Worm (Caenorhabditis elegans) whole organism, L2 larva: ENCODE data around the gene VF13D12L.3.
A peak's percentile ranks its signal among the peaks of the same experiment; 100 is the strongest.

ENCODE experiments used
- C34F6.9 ChIP-seq: fragments of 150-350 bp; optimal IDR thresholded peaks from 2 replicates; lab custom pipeline; 2014; ENCODE audit warnings: missing biosample characterization, missing genetic modification characterization
- F13H6.1 ChIP-seq: sonication (generic microtip); optimal IDR thresholded peaks from 2 replicates; lab custom pipeline; 2016; ENCODE audit warnings: missing genetic modification characterization, missing compliant biosample characterization
- R02D3.7 ChIP-seq: fragments of 150-350 bp; optimal IDR thresholded peaks from 2 replicates; lab custom pipeline; 2014; ENCODE audit warnings: missing biosample characterization, missing genetic modification characterization
- Y55F3AM.14 ChIP-seq: fragments of 200-800 bp; sonication (Bioruptor generic); optimal IDR thresholded peaks from 2 replicates; lab custom pipeline; 2018; ENCODE audit warnings: mild to moderate bottlenecking, missing genetic modification characterization, missing compliant biosample characterization
- ZK546.5 ChIP-seq: sonication (generic microtip); optimal IDR thresholded peaks from 2 replicates; lab custom pipeline; 2017; ENCODE audit warnings: missing biosample characterization, missing genetic modification characterization
- alr-1 ChIP-seq: fragments of 150-350 bp; optimal IDR thresholded peaks from 2 replicates; lab custom pipeline; 2014; ENCODE audit warnings: missing biosample characterization, missing genetic modification characterization
- aly-2 ChIP-seq: fragments of 150-350 bp; optimal IDR thresholded peaks from 2 replicates; lab custom pipeline; 2014; ENCODE audit warnings: missing biosample characterization, missing genetic modification characterization
- ama-1 ChIP-seq: fragments of 150-350 bp; optimal IDR thresholded peaks from 2 replicates; lab custom pipeline; 2018; ENCODE audit warnings: inconsistent platforms
- blmp-1 ChIP-seq: sonication (generic microtip); optimal IDR thresholded peaks from 2 replicates; lab custom pipeline; 2017; ENCODE audit warnings: missing genetic modification characterization, mild to moderate bottlenecking, missing compliant biosample characterization, antibody characterized with exemption, moderate library complexity; ENCODE audit not compliant: insufficient read depth
- ceh-16 ChIP-seq: fragments of 150-350 bp; optimal IDR thresholded peaks from 2 replicates; lab custom pipeline; 2014; ENCODE audit warnings: missing biosample characterization, missing genetic modification characterization
- ceh-82 ChIP-seq: fragments of 150-350 bp; optimal IDR thresholded peaks from 2 replicates; lab custom pipeline; 2014; ENCODE audit warnings: missing biosample characterization, missing genetic modification characterization
- crh-2 ChIP-seq: sonication (generic microtip); optimal IDR thresholded peaks from 2 replicates; lab custom pipeline; 2017; ENCODE audit warnings: missing biosample characterization, missing genetic modification characterization
- dmd-4 ChIP-seq: sonication (generic microtip); optimal IDR thresholded peaks from 2 replicates; lab custom pipeline; 2017; ENCODE audit warnings: missing biosample characterization, missing genetic modification characterization
- egl-27 ChIP-seq: sonication (generic microtip); optimal IDR thresholded peaks from 3 replicates; lab custom pipeline; 2017; ENCODE audit warnings: missing biosample characterization, missing genetic modification reagents, missing genetic modification characterization
- elt-1 ChIP-seq: fragments of 150-350 bp; optimal IDR thresholded peaks from 2 replicates; lab custom pipeline; 2014; ENCODE audit warnings: missing biosample characterization, missing genetic modification characterization
- elt-3 ChIP-seq: sonication (generic microtip); optimal IDR thresholded peaks from 2 replicates; lab custom pipeline; 2017; ENCODE audit warnings: missing biosample characterization, missing genetic modification characterization
- fos-1 ChIP-seq: fragments of 150-350 bp; optimal IDR thresholded peaks from 2 replicates; lab custom pipeline; 2014; ENCODE audit warnings: missing biosample characterization, missing genetic modification characterization
- gmeb-1 ChIP-seq: fragments of 150-350 bp; optimal IDR thresholded peaks from 2 replicates; lab custom pipeline; 2014; ENCODE audit warnings: missing biosample characterization, missing genetic modification characterization
- lin-11 ChIP-seq: fragments of 150-350 bp; sonication (generic microtip); optimal IDR thresholded peaks from 2 replicates; lab custom pipeline; 2014; ENCODE audit warnings: missing biosample characterization, missing genetic modification characterization, inconsistent platforms, mixed read lengths
- lin-13 ChIP-seq: fragments of 150-350 bp; optimal IDR thresholded peaks from 2 replicates; lab custom pipeline; 2014; ENCODE audit warnings: missing biosample characterization, missing genetic modification reagents, missing genetic modification characterization
- lin-39 ChIP-seq: fragments of 150-350 bp; optimal IDR thresholded peaks from 2 replicates; lab custom pipeline; 2014; ENCODE audit warnings: missing biosample characterization, missing genetic modification reagents, missing genetic modification characterization
- lsy-2 ChIP-seq, 2 experiments: fragments of 150-350 bp in 1 of 2; sonication (generic microtip) in 1 of 2; optimal IDR thresholded peaks; 2 replicates each; lab custom pipeline; 2014 to 2017; ENCODE audit warnings: missing biosample characterization in 2 of 2, missing genetic modification characterization in 2 of 2
- mab-5 ChIP-seq: fragments of 150-350 bp; optimal IDR thresholded peaks from 2 replicates; lab custom pipeline; 2014; ENCODE audit warnings: missing biosample characterization, missing genetic modification characterization
- mbf-1 ChIP-seq: sonication (generic microtip); optimal IDR thresholded peaks from 2 replicates; lab custom pipeline; 2017; ENCODE audit warnings: missing biosample characterization, missing genetic modification characterization
- mdl-1 ChIP-seq, 2 experiments: fragments of 150-350 bp in 1 of 2; sonication (generic microtip) in 1 of 2; optimal IDR thresholded peaks; 2 replicates each; lab custom pipeline; 2017; ENCODE audit warnings: missing biosample characterization in 2 of 2, missing genetic modification characterization in 2 of 2
- nhr-10 ChIP-seq: sonication (generic microtip); optimal IDR thresholded peaks from 2 replicates; lab custom pipeline; 2017; ENCODE audit warnings: missing biosample characterization, missing genetic modification characterization
- nhr-11 ChIP-seq: fragments of 150-350 bp; optimal IDR thresholded peaks from 2 replicates; lab custom pipeline; 2014; ENCODE audit warnings: missing biosample characterization, missing genetic modification characterization
- nhr-12 ChIP-seq: fragments of 150-350 bp; optimal IDR thresholded peaks from 2 replicates; lab custom pipeline; 2014; ENCODE audit warnings: missing biosample characterization, missing genetic modification characterization
- nhr-129 ChIP-seq: fragments of 150-350 bp; optimal IDR thresholded peaks from 2 replicates; lab custom pipeline; 2014; ENCODE audit warnings: missing biosample characterization, missing genetic modification characterization
- nhr-21 ChIP-seq: fragments of 150-350 bp; optimal IDR thresholded peaks from 2 replicates; lab custom pipeline; 2014; ENCODE audit warnings: missing biosample characterization, missing genetic modification characterization
- nhr-237 ChIP-seq: fragments of 150-350 bp; optimal IDR thresholded peaks from 2 replicates; lab custom pipeline; 2014; ENCODE audit warnings: missing biosample characterization, missing genetic modification characterization
- nhr-25 ChIP-seq: fragments of 150-350 bp; sonication (generic microtip); optimal IDR thresholded peaks from 3 replicates; lab custom pipeline; 2014; ENCODE audit warnings: missing biosample characterization, missing genetic modification characterization
- nhr-6 ChIP-seq: fragments of 150-350 bp; optimal IDR thresholded peaks from 2 replicates; lab custom pipeline; 2014; ENCODE audit warnings: missing biosample characterization, missing genetic modification characterization
- nhr-77 ChIP-seq: fragments of 150-350 bp; optimal IDR thresholded peaks from 2 replicates; lab custom pipeline; 2014; ENCODE audit warnings: missing biosample characterization, missing genetic modification characterization
- peb-1 ChIP-seq: fragments of 150-350 bp; optimal IDR thresholded peaks from 2 replicates; lab custom pipeline; 2014; ENCODE audit warnings: missing biosample characterization, missing genetic modification characterization
- sem-4 ChIP-seq: fragments of 150-350 bp; optimal IDR thresholded peaks from 2 replicates; lab custom pipeline; 2014; ENCODE audit warnings: missing biosample characterization, missing genetic modification reagents, missing genetic modification characterization
- skn-1 ChIP-seq: sonication (generic microtip); optimal IDR thresholded peaks from 2 replicates; lab custom pipeline; 2017; ENCODE audit warnings: missing biosample characterization, missing genetic modification characterization
- sma-9 ChIP-seq, 2 experiments: fragments of 150-350 bp in 1 of 2; sonication (generic microtip) in 1 of 2; optimal IDR thresholded peaks; 2 replicates each; lab custom pipeline; 2014 to 2016; ENCODE audit warnings: missing genetic modification characterization in 2 of 2, mild to moderate bottlenecking in 1 of 2, missing biosample characterization in 1 of 2, missing compliant biosample characterization in 1 of 2, missing genetic modification reagents in 1 of 2, moderate library complexity in 1 of 2
- snpc-4 ChIP-seq: fragments of 150-350 bp; optimal IDR thresholded peaks from 2 replicates; lab custom pipeline; 2014; ENCODE audit warnings: missing biosample characterization, missing genetic modification characterization
- unc-39 ChIP-seq: fragments of 150-350 bp; optimal IDR thresholded peaks from 2 replicates; lab custom pipeline; 2014; ENCODE audit warnings: missing biosample characterization, missing genetic modification characterization
- unc-55 ChIP-seq: fragments of 150-350 bp; sonication (generic microtip); optimal IDR thresholded peaks from 3 replicates; lab custom pipeline; 2014; ENCODE audit warnings: missing biosample characterization, missing genetic modification reagents, missing genetic modification characterization
- unc-62 ChIP-seq: fragments of 150-350 bp; optimal IDR thresholded peaks from 2 replicates; lab custom pipeline; 2014; ENCODE audit warnings: missing biosample characterization, missing genetic modification reagents, missing genetic modification characterization
- zag-1 ChIP-seq: fragments of 150-350 bp; optimal IDR thresholded peaks from 2 replicates; lab custom pipeline; 2014; ENCODE audit warnings: missing biosample characterization, missing genetic modification characterization
- ztf-1 ChIP-seq: fragments of 200-800 bp; sonication (Bioruptor generic); conservative IDR thresholded peaks from 2 replicates; pipeline ENCODE4 v1.3.6; 2022; ENCODE audit warnings: missing genetic modification characterization, missing compliant biosample characterization
- ztf-11 ChIP-seq: sonication (generic microtip); optimal IDR thresholded peaks from 2 replicates; lab custom pipeline; 2017; ENCODE audit warnings: missing biosample characterization, missing genetic modification characterization
- ztf-4 ChIP-seq: fragments of 150-350 bp; optimal IDR thresholded peaks from 2 replicates; lab custom pipeline; 2014; ENCODE audit warnings: missing biosample characterization, missing genetic modification characterization

Gene VF13D12L.3

DNA sequence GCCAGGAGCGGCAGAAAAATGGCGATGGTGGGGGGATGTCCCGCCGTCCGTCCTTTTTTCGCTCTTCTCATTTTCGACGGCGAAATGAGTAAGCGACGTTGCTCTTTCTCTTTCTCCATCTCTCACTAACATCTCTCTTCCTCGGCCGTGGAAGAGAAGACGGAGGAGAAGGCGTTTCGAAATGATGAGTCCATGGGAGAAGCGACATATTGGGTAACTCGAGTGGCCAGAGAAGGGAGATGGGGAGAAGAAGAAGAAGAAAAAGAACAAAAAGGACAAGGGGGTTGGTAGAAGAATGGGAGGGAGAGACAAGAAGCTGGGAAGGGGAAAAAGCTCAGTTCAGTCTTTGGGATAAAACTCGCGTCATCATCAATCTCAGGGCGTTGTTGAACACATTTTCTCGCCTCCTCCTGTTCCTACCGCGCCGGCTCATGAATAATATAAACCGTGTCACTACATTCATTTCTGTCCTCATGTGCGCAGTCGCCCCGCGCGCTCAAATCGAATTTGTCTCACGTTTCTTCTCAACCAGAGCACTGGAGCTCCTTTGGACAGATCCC lies 45.9 kb downstream of the VF13D12L.3 start:
- TF ChIP-seq dmd-4 (no peak), ztf-1 (no peak), sem-4 (peak; percentile 41), zag-1 (tag; lab: Kevin White, UChicago) (peak; percentile 84), elt-1 (tag; lab: Kevin White, UChicago) (no peak), nhr-129 (tag; lab: Kevin White, UChicago) (peak; percentile 80), alr-1 (no peak), lin-13 (peak; percentile 19), nhr-237 (tag; lab: Kevin White, UChicago) (no peak), C34F6.9 (tag; lab: Kevin White, UChicago) (peak; percentile 69), fos-1 (tag; lab: Kevin White, UChicago) (peak; percentile 15), blmp-1 (no peak), crh-2 (tag; lab: Kevin White, UChicago) (no peak), ceh-16 (tag; lab: Kevin White, UChicago) (no peak), lin-11 (tag; lab: Kevin White, UChicago) (peak; percentile 33), unc-55 (peak; percentile 82), ama-1 (lab: Kevin White, UChicago) (no peak), lsy-2 (tag; optimal IDR thresholded peaks at IDR 0.05; lab: Kevin White, UChicago) (peak in 1 of 2 experiments; percentile 60), egl-27 (no peak), Y55F3AM.14 (GFP tag; lab: Kevin White, UChicago) (peak; percentile 32), gmeb-1 (tag; lab: Kevin White, UChicago) (no peak), mdl-1 (tag; optimal IDR thresholded peaks at IDR 0.05; lab: Kevin White, UChicago) (peak in 1 of 2 experiments; percentile 5)
- TF ChIP-seq, all 48 proteins: peak for 11

DNA sequence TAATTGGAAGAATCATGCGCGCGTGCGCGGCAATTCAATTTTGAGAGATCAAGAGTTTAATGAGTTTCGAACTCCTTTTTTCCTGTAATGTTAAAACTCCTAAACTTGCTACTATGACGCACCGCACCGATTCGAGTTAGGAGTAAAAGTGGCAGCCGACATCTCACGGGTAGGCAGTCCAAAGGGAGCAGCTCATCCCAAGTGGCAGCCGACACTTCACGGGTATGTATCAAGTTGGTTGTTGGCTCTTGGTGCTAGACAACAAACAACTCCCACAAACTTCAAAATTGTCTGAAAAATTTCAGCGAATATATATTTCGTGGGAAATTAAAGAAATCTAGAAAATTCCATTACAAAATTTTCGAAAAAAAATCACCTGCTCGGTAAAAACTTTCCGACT lies 47.4 kb downstream of the VF13D12L.3 start:
- no peak for TF ChIP-seq alr-1
- peak; percentile 79 for TF ChIP-seq snpc-4 (tag; lab: Kevin White, UChicago)

DNA sequence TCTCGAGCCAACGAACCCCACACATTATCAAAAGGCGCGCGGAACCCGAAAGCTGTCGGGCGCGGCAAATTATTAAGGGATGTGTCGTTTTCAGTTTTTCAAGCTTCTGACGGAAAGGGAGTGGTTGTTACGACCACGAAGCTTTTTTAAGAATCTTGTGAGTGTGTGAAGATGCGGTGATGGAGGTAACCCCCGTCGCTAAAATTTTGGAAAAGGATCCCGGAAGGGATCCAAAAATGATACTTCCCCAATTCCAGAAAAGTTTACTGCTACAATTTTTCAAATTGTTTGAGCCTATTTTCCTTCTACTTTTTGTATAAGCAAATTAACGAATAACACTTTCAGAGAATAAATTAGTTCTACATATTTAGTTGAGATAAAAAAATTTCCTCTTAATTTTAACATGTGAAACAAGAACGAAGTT lies 50.9 kb downstream of the VF13D12L.3 start:
- TF ChIP-seq elt-1 (tag; lab: Kevin White, UChicago): no peak
- TF ChIP-seq F13H6.1 (tag; lab: Kevin White, UChicago): peak; percentile 30
- TF ChIP-seq ztf-11: no peak
- no peak for TF ChIP-seq unc-39 (tag; lab: Kevin White, UChicago)
- TF ChIP-seq nhr-237 (tag; lab: Kevin White, UChicago): no peak
- peak; percentile 50 for TF ChIP-seq snpc-4 (tag; lab: Kevin White, UChicago)
- TF ChIP-seq peb-1 (tag; lab: Kevin White, UChicago): no peak
- no peak for TF ChIP-seq aly-2 (tag; lab: Kevin White, UChicago)
- TF ChIP-seq R02D3.7 (tag; lab: Kevin White, UChicago): no peak
- no peak for TF ChIP-seq alr-1
- no peak for TF ChIP-seq sma-9 (GFP tag; optimal IDR thresholded peaks at IDR 0.05; lab: Kevin White, UChicago)
- TF ChIP-seq sma-9 (tag; optimal IDR thresholded peaks at IDR 0.05; lab: Kevin White, UChicago): no peak
- TF ChIP-seq nhr-12 (tag; lab: Kevin White, UChicago): peak; percentile 62
- no peak for TF ChIP-seq mbf-1
- TF ChIP-seq C34F6.9 (tag; lab: Kevin White, UChicago): peak; percentile 97
- peak; percentile 90 for TF ChIP-seq crh-2 (tag; lab: Kevin White, UChicago)
- TF ChIP-seq blmp-1: no peak
- no peak for TF ChIP-seq nhr-21
- no peak for TF ChIP-seq ceh-16 (tag; lab: Kevin White, UChicago)
- TF ChIP-seq ztf-4 (tag; lab: Kevin White, UChicago): peak; percentile 98
- peak; percentile 45 for TF ChIP-seq lin-11 (tag; lab: Kevin White, UChicago)
- TF ChIP-seq elt-3 (tag; lab: Kevin White, UChicago): no peak
- TF ChIP-seq zag-1 (tag; lab: Kevin White, UChicago): no peak
- no peak for TF ChIP-seq mdl-1 (tag; optimal IDR thresholded peaks at IDR 0.05; lab: Kevin White, UChicago)
- no peak for TF ChIP-seq unc-62 (GFP tag; lab: Kevin White, UChicago)
- peak; percentile 99 for TF ChIP-seq ama-1 (lab: Kevin White, UChicago)
- TF ChIP-seq lin-13: peak; percentile 81
- TF ChIP-seq ZK546.5: no peak
- TF ChIP-seq unc-55: peak; percentile 45
- no peak for TF ChIP-seq nhr-6 (tag; lab: Kevin White, UChicago)
- TF ChIP-seq ceh-82 (tag; lab: Kevin White, UChicago): no peak
- TF ChIP-seq gmeb-1 (tag; lab: Kevin White, UChicago): peak; percentile 15
- peak in 1 of 2 experiments; percentile 89 for TF ChIP-seq lsy-2 (tag; optimal IDR thresholded peaks at IDR 0.05; lab: Kevin White, UChicago)
- TF ChIP-seq lin-39 (tag; lab: Kevin White, UChicago): no peak
- TF ChIP-seq egl-27: no peak
- TF ChIP-seq nhr-25 (tag; lab: Kevin White, UChicago): no peak
- TF ChIP-seq skn-1 (tag; lab: Kevin White, UChicago): peak; percentile 56
- peak; percentile 63 for TF ChIP-seq sem-4
- 0 out of 2 replicates have a peak, but pooled peaks have one; percentile 31 for TF ChIP-seq ztf-1
- TF ChIP-seq nhr-77 (tag; lab: Kevin White, UChicago): no peak
- no peak for TF ChIP-seq nhr-10 (tag; lab: Kevin White, UChicago)
- TF ChIP-seq Y55F3AM.14 (GFP tag; lab: Kevin White, UChicago): no peak
- TF ChIP-seq mab-5 (tag; lab: Kevin White, UChicago): no peak
- no peak for TF ChIP-seq fos-1 (tag; lab: Kevin White, UChicago)
- no peak for TF ChIP-seq nhr-11 (tag; lab: Kevin White, UChicago)
- TF ChIP-seq nhr-129 (tag; lab: Kevin White, UChicago): peak; percentile 57
